Worm (Caenorhabditis elegans): ENCODE results near the gene unc-83.

DNA sequence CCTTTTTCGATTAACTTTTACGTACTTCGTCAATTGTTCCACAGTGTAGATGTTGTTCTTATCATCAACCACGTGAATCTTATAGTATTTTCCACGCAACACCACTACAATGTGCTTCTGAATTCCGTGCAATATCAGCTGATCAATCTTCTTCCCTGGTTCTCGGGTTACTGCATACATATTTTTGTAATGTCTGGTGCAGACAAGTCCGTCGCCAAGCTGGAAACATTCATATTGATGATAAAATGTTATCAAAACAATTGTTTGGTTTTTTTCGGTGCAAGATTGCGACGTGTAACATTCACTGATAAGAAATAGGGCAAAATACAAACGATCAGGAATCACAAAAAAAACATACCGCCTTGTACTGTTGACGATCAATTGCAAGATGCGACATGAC lies 27.6 kb downstream of the unc-83 start:
- TF ChIP-seq him-1 (tag; optimal IDR thresholded peaks at IDR 0.05) = no peak
- no peak for TF ChIP-seq W03F9.2 (tag; optimal IDR thresholded peaks at IDR 0.05)
